Worm (Caenorhabditis elegans) whole organism, L4 larva: ENCODE data around the gene F38A5.6.
"Not testable (repeated sequence)": the region's sequence is repeated elsewhere in the genome, so short reads cannot be mapped to it uniquely, and the experiment has no call there.

Experiments used
- F26F4.8 ChIP-seq: fragments of 200-800 bp; sonication (Bioruptor generic); conservative IDR thresholded peaks from 2 replicates; pipeline ENCODE4 v1.3.6; 2022; ENCODE audit warnings: missing genetic modification characterization, missing compliant biosample characterization
- T20F7.1 ChIP-seq: fragments of 200-800 bp; sonication (Bioruptor generic); optimal IDR thresholded peaks from 2 replicates; lab custom pipeline; 2018; ENCODE audit warnings: mild to moderate bottlenecking, missing genetic modification characterization, missing compliant biosample characterization
- Y105C5A.15 ChIP-seq: fragments of 200-800 bp; sonication (Bioruptor generic); IDR thresholded peaks from 2 replicates; pipeline ENCODE4 v1.3.6; 2022; ENCODE audit warnings: missing genetic modification characterization, missing compliant biosample characterization
- Y5F2A.4 ChIP-seq: fragments of 200-800 bp; sonication (Bioruptor generic); optimal IDR thresholded peaks from 2 replicates; lab custom pipeline; 2018; ENCODE audit warnings: mild to moderate bottlenecking, missing genetic modification characterization, missing compliant biosample characterization
- ZK337.2 ChIP-seq: fragments of 200-800 bp; sonication (Bioruptor generic); IDR thresholded peaks from 2 replicates; pipeline ENCODE4 v1.3.6; 2022; ENCODE audit warnings: missing genetic modification reagents, missing genetic modification characterization, missing compliant biosample characterization
- aha-1 ChIP-seq: fragments of 150-350 bp; peaks from one replicate; lab custom pipeline; 2014; ENCODE audit warnings: missing biosample characterization, missing genetic modification characterization
- ceh-62 ChIP-seq: sonication (generic microtip); optimal IDR thresholded peaks from 2 replicates; lab custom pipeline; 2017; ENCODE audit warnings: missing biosample characterization, missing genetic modification characterization
- ces-1 ChIP-seq: fragments of 150-350 bp; sonication (generic microtip); optimal IDR thresholded peaks from 4 replicates; lab custom pipeline; 2014; ENCODE audit warnings: missing biosample characterization, missing genetic modification reagents, missing genetic modification characterization
- daf-16 ChIP-seq, 3 experiments: sonication (generic microtip); optimal IDR thresholded peaks; 2 replicates each; lab custom pipeline; 2016 to 2017; ENCODE audit warnings: missing genetic modification characterization in 3 of 3, missing genetic modification reagents in 3 of 3, mild to moderate bottlenecking in 2 of 3, missing compliant biosample characterization in 2 of 3, missing biosample characterization in 1 of 3, moderate library complexity in 1 of 3
- daf-19 ChIP-seq: fragments of 200-800 bp; sonication (Bioruptor generic); conservative IDR thresholded peaks from 2 replicates; pipeline ENCODE4 v1.3.6; 2022; ENCODE audit warnings: missing genetic modification characterization, missing compliant biosample characterization
- dmd-6 ChIP-seq: fragments of 200-800 bp; sonication (Bioruptor generic); IDR thresholded peaks from 2 replicates; pipeline ENCODE4 v1.3.6; 2022; ENCODE audit warnings: missing genetic modification reagents, missing genetic modification characterization, missing compliant biosample characterization
- egl-27 ChIP-seq: sonication (generic microtip); optimal IDR thresholded peaks from 3 replicates; lab custom pipeline; 2017; ENCODE audit warnings: missing biosample characterization, missing genetic modification reagents, missing genetic modification characterization
- egl-43 ChIP-seq: fragments of 200-800 bp; sonication (Bioruptor generic); IDR thresholded peaks from 2 replicates; pipeline ENCODE4 v1.3.6; 2022; ENCODE audit warnings: missing genetic modification reagents, missing genetic modification characterization, missing compliant biosample characterization
- fkh-10 ChIP-seq: fragments of 150-350 bp; optimal IDR thresholded peaks from 2 replicates; lab custom pipeline; 2014; ENCODE audit warnings: missing biosample characterization, missing genetic modification reagents, missing genetic modification characterization
- jun-1 ChIP-seq: fragments of 150-350 bp; optimal IDR thresholded peaks from 2 replicates; lab custom pipeline; 2014; ENCODE audit warnings: missing biosample characterization, missing genetic modification reagents, missing genetic modification characterization
- lin-1 ChIP-seq: fragments of 200-800 bp; sonication (Bioruptor generic); IDR thresholded peaks from 2 replicates; pipeline ENCODE4 v1.3.6; 2022; ENCODE audit warnings: missing genetic modification reagents, missing genetic modification characterization, missing compliant biosample characterization
- lin-29 ChIP-seq: fragments of 200-800 bp; sonication (Bioruptor generic); IDR thresholded peaks from 2 replicates; pipeline ENCODE4 v1.3.6; 2022; ENCODE audit warnings: missing genetic modification reagents, missing genetic modification characterization, missing compliant biosample characterization
- lin-38 ChIP-seq: fragments of 200-800 bp; sonication (Bioruptor generic); IDR thresholded peaks from 2 replicates; pipeline ENCODE4 v1.3.6; 2022; ENCODE audit warnings: missing genetic modification reagents, missing genetic modification characterization, missing compliant biosample characterization
- lin-39 ChIP-seq: fragments of 150-350 bp; optimal IDR thresholded peaks from 2 replicates; lab custom pipeline; 2014; ENCODE audit warnings: missing biosample characterization, missing genetic modification reagents, missing genetic modification characterization
- lir-3 ChIP-seq: sonication (generic microtip); optimal IDR thresholded peaks from 2 replicates; lab custom pipeline; 2016; ENCODE audit warnings: mild to moderate bottlenecking, missing genetic modification characterization, missing compliant biosample characterization
- mdt-29 ChIP-seq: fragments of 200-800 bp; sonication (Bioruptor generic); IDR thresholded peaks from 2 replicates; pipeline ENCODE4 v1.3.6; 2022; ENCODE audit warnings: missing genetic modification reagents, missing genetic modification characterization, missing compliant biosample characterization
- nhr-102 ChIP-seq: sonication (generic microtip); optimal IDR thresholded peaks from 2 replicates; lab custom pipeline; 2016; ENCODE audit warnings: mild to moderate bottlenecking, missing genetic modification characterization, moderate library complexity, missing compliant biosample characterization
- nhr-11 ChIP-seq: fragments of 150-350 bp; optimal IDR thresholded peaks from 2 replicates; lab custom pipeline; 2014; ENCODE audit warnings: missing biosample characterization, missing genetic modification characterization
- nhr-111 ChIP-seq: fragments of 200-800 bp; sonication (Bioruptor generic); optimal IDR thresholded peaks from 2 replicates; lab custom pipeline; 2018; ENCODE audit warnings: mild to moderate bottlenecking, missing genetic modification characterization, missing compliant biosample characterization
- nhr-237 ChIP-seq: sonication (generic microtip); optimal IDR thresholded peaks from 2 replicates; lab custom pipeline; 2017; ENCODE audit warnings: missing biosample characterization, missing genetic modification characterization
- nhr-28 ChIP-seq: fragments of 150-350 bp; optimal IDR thresholded peaks from 2 replicates; lab custom pipeline; 2014; ENCODE audit warnings: missing biosample characterization, missing genetic modification characterization
- nhr-41 ChIP-seq: fragments of 200-800 bp; sonication (Bioruptor generic); IDR thresholded peaks from 2 replicates; pipeline ENCODE4 v1.3.6; 2022; ENCODE audit warnings: missing genetic modification reagents, missing genetic modification characterization, missing compliant biosample characterization
- nhr-42 ChIP-seq: fragments of 200-800 bp; sonication (Bioruptor generic); IDR thresholded peaks from 2 replicates; pipeline ENCODE4 v1.3.6; 2022; ENCODE audit warnings: missing genetic modification characterization, missing compliant biosample characterization
- nhr-48 ChIP-seq: sonication (generic microtip); optimal IDR thresholded peaks from 2 replicates; lab custom pipeline; 2016; ENCODE audit warnings: mild to moderate bottlenecking, missing genetic modification characterization, missing compliant biosample characterization
- nhr-6 ChIP-seq: fragments of 150-350 bp; optimal IDR thresholded peaks from 2 replicates; lab custom pipeline; 2014; ENCODE audit warnings: missing biosample characterization, missing genetic modification characterization
- php-3 ChIP-seq: fragments of 200-800 bp; sonication (Bioruptor generic); IDR thresholded peaks from 2 replicates; pipeline ENCODE4 v1.3.6; 2022; ENCODE audit warnings: missing genetic modification reagents, missing genetic modification characterization, missing compliant biosample characterization
- pqm-1 ChIP-seq: sonication (generic microtip); optimal IDR thresholded peaks from 2 replicates; lab custom pipeline; 2017; ENCODE audit warnings: missing biosample characterization, missing genetic modification characterization
- snpc-1.2 ChIP-seq: fragments of 200-800 bp; sonication (Bioruptor generic); IDR thresholded peaks from 2 replicates; pipeline ENCODE4 v1.3.6; 2022; ENCODE audit warnings: missing genetic modification reagents, missing genetic modification characterization, missing compliant biosample characterization
- snpc-4 ChIP-seq: fragments of 150-350 bp; optimal IDR thresholded peaks from 2 replicates; lab custom pipeline; 2014; ENCODE audit warnings: missing biosample characterization, missing genetic modification characterization
- spr-1 ChIP-seq: sonication (generic microtip); optimal IDR thresholded peaks from 2 replicates; lab custom pipeline; 2016; ENCODE audit warnings: mild to moderate bottlenecking, missing genetic modification characterization, missing compliant biosample characterization
- tra-1 ChIP-seq: fragments of 200-800 bp; sonication (Bioruptor generic); IDR thresholded peaks from 2 replicates; pipeline ENCODE4 v1.3.6; 2022; ENCODE audit warnings: missing genetic modification reagents, missing genetic modification characterization, missing compliant biosample characterization
- zip-11 ChIP-seq: fragments of 200-800 bp; sonication (Bioruptor generic); IDR thresholded peaks from 2 replicates; pipeline ENCODE4 v1.3.6; 2022; ENCODE audit warnings: missing genetic modification characterization, missing compliant biosample characterization
- ztf-7 ChIP-seq: fragments of 150-350 bp; optimal IDR thresholded peaks from 2 replicates; lab custom pipeline; 2014; ENCODE audit warnings: missing biosample characterization, missing genetic modification characterization

F38A5.6 gene

DNA sequence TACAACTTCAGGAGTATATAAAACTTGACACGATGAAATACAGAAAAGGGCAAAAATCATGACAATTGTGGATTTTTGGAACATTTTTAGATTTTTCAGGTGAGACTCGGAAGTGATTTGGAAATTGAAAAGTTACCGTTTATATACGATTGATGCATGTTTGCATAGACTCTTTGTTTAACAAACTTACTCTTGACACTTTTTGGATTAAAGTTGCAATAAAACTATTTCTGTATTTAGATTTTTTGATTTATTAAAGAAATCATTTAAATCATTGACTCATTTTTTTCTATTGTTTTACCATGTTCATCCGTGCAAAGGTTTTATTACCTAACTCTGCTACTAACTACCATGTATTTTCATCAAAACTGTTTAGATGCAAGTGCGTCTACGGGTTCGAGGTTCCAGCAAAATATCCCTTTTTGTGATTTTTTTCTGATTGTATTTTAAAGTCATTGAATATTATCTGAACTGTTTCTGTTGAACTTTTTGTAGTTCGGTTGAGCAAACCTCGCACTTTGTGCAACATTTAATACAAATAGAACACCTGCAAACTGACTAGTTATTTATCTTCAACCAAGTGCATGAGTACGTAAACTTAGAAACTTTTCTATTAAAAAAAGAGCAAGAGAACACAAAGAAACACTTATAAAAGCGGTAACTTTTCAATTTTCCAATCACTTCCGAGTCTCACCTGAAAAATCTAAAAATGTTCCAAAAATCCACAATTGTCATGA, 6.0 kb downstream of the F38A5.6 start, which contains the start of the genes nspb-1 and nspb-2:
TSS of gene nspb-1 (minus strand) at position 101 of the 737 bp plus-strand sequence.
TSS of gene nspb-2 (plus strand) at position 687 of the 737 bp plus-strand sequence.
- TF ChIP-seq Y5F2A.4 (GFP tag; lab: Kevin White, UChicago); nhr-11 (tag; lab: Kevin White, UChicago); ces-1: not testable (repeated sequence)

DNA sequence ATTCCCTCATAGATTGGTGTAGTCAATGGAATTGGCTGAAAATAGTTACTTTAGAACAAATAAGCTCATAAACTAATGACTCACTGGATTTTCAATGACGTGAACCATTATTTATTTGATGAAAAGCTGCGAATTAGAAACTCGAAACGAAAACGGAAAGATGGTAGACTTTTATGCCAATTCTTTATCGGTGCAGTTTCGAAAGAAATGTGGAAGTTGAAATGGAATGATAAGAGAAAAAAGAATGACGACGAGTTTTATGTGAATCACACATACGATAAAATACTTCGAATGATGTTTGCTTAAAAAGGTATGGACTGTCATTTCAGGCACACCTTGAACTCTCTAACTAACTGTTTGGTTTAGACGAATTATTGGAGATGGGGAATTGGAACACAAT, 7.2 kb downstream of the F38A5.6 start, which contains the start of the genes lec-11 and irld-7:
TSS of gene lec-11 (minus strand) at position 126 of the 400 bp plus-strand sequence.
TSS of gene irld-7 (plus strand) at position 332 of the 400 bp plus-strand sequence.
- TF ChIP-seq lin-29 (GFP tag; lab: Robert Waterston, UW) (no peak), mdt-29 (no peak), egl-43 (GFP tag; lab: Robert Waterston, UW) (no peak), T20F7.1 (GFP tag; lab: Kevin White, UChicago) (no peak), egl-27 (no peak), jun-1 (no peak), daf-19 (GFP tag; lab: Robert Waterston, UW) (no peak), aha-1 (tag; lab: Kevin White, UChicago) (no peak), ZK337.2 (GFP tag; lab: Robert Waterston, UW) (no peak), snpc-4 (tag; lab: Kevin White, UChicago) (no peak), zip-11 (GFP tag; lab: Robert Waterston, UW) (no peak), nhr-6 (tag; lab: Kevin White, UChicago) (no peak), nhr-42 (no peak), lin-39 (tag; lab: Kevin White, UChicago) (no peak), fkh-10 (GFP tag; lab: Kevin White, UChicago) (no peak), spr-1 (tag; lab: Kevin White, UChicago) (no peak), nhr-48 (no peak), tra-1 (GFP tag; lab: Robert Waterston, UW) (no peak), ztf-7 (tag; lab: Kevin White, UChicago) (no peak), dmd-6 (peak; percentile 73), pqm-1 (tag; lab: Kevin White, UChicago) (peak; percentile 80), php-3 (GFP tag; lab: Robert Waterston, UW) (peak; percentile 65), daf-16 (GFP tag; optimal IDR thresholded peaks at IDR 0.05; lab: Kevin White, UChicago) (no peak), daf-16 (tag; optimal IDR thresholded peaks at IDR 0.05; lab: Kevin White, UChicago) (peak; percentile 33), Y105C5A.15 (GFP tag; lab: Robert Waterston, UW) (no peak), nhr-237 (tag; lab: Kevin White, UChicago) (no peak), nhr-41 (no peak), nhr-111 (GFP tag; lab: Kevin White, UChicago) (no peak), nhr-28 (tag; lab: Kevin White, UChicago) (peak; percentile 50), nhr-102 (tag; lab: Kevin White, UChicago) (no peak), lin-1 (GFP tag; lab: Robert Waterston, UW) (no peak)

DNA sequence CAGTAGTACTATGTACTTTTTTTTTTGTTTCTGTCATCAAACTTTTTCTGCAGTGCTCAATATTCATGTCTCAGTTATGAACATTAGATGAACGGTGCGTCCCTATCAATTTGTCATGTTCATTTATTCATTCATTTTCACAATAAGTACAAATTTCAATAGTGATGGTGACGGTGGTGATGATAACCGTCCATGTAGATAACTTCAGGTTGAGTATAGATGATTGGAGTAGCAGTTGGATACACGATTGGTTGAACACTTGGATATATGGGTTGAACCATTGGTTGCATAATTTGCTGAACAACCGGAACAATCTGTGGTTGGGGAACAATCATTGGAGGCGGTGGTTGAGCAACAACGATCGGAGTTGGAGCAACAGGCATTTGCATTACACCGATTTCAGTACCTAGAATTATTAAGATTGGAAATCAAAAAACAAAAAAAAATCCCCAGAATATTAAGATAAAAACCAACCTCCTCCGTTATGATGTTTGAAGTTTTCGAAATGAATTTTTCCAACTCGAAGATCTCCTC, 9.1 kb downstream of the F38A5.6 start:
- TF ChIP-seq snpc-1.2 (GFP tag; lab: Robert Waterston, UW) (peak; percentile 51; the same call in 1 of the 2 replicates), lin-38 (0 out of 2 replicates have a peak, but pooled peaks have one; percentile 14), F26F4.8 (GFP tag; lab: Robert Waterston, UW) (no peak), lir-3 (tag; lab: Kevin White, UChicago) (no peak), ceh-62 (tag; lab: Kevin White, UChicago) (no peak), lin-1 (GFP tag; lab: Robert Waterston, UW) (no peak)
- TF ChIP-seq, all 104 proteins: peak for 2
